Worm (Caenorhabditis elegans) whole organism, L4 larva: ENCODE results near the gene tag-343.

ENCODE experiments used
- fkh-10 ChIP-seq: fragments of 150-350 bp; optimal IDR thresholded peaks from 2 replicates; lab custom pipeline; 2014; ENCODE audit warnings: missing biosample characterization, missing genetic modification reagents, missing genetic modification characterization
- lin-15B ChIP-seq: fragments of 150-350 bp; sonication (generic microtip); optimal IDR thresholded peaks from 3 replicates; lab custom pipeline; 2014; ENCODE audit warnings: missing biosample characterization, missing genetic modification characterization
- lin-39 ChIP-seq: fragments of 150-350 bp; optimal IDR thresholded peaks from 2 replicates; lab custom pipeline; 2014; ENCODE audit warnings: missing biosample characterization, missing genetic modification reagents, missing genetic modification characterization
- mdl-1 ChIP-seq, 2 experiments: fragments of 150-350 bp in 1 of 2; sonication (generic microtip) in 1 of 2; optimal IDR thresholded peaks; 2 replicates each; lab custom pipeline; 2014 to 2017; ENCODE audit warnings: missing biosample characterization in 2 of 2, missing genetic modification characterization in 2 of 2
- mep-1 ChIP-seq: fragments of 150-350 bp; sonication (generic microtip); optimal IDR thresholded peaks from 3 replicates; lab custom pipeline; 2014; ENCODE audit warnings: missing biosample characterization, missing genetic modification characterization
- nhr-11 ChIP-seq: fragments of 150-350 bp; optimal IDR thresholded peaks from 2 replicates; lab custom pipeline; 2014; ENCODE audit warnings: missing biosample characterization, missing genetic modification characterization
- nhr-237 ChIP-seq: sonication (generic microtip); optimal IDR thresholded peaks from 2 replicates; lab custom pipeline; 2017; ENCODE audit warnings: missing biosample characterization, missing genetic modification characterization
- nhr-28 ChIP-seq: fragments of 150-350 bp; optimal IDR thresholded peaks from 2 replicates; lab custom pipeline; 2014; ENCODE audit warnings: missing biosample characterization, missing genetic modification characterization
- nhr-76 ChIP-seq: fragments of 150-350 bp; optimal IDR thresholded peaks from 2 replicates; lab custom pipeline; 2014; ENCODE audit warnings: missing biosample characterization, missing genetic modification characterization
- pha-4 ChIP-seq, 2 experiments: fragments of 150-350 bp in 1 of 2; fragments of 200-800 bp in 1 of 2; sonication (Bioruptor generic) in 1 of 2; IDR thresholded peaks in 1 of 2; optimal IDR thresholded peaks in 1 of 2; 2 replicates each; pipeline versions ENCODE4 v1.3.6 to Lab custom; 2014 to 2022; ENCODE audit warnings: missing genetic modification characterization in 2 of 2, missing genetic modification reagents in 2 of 2, missing biosample characterization in 1 of 2, missing compliant biosample characterization in 1 of 2
- skn-1 ChIP-seq: fragments of 150-350 bp; optimal IDR thresholded peaks from 2 replicates; lab custom pipeline; 2014; ENCODE audit warnings: missing biosample characterization, missing genetic modification characterization
- snpc-4 ChIP-seq: fragments of 150-350 bp; optimal IDR thresholded peaks from 2 replicates; lab custom pipeline; 2014; ENCODE audit warnings: missing biosample characterization, missing genetic modification characterization
- unc-62 ChIP-seq, 3 experiments: fragments of 150-350 bp in 1 of 3; sonication (generic microtip); optimal IDR thresholded peaks in 2 of 3; peaks in 1 of 3; 1 replicate in 1 of 3; 2 replicates in 2 of 3; lab custom pipeline; 2014 to 2017; ENCODE audit warnings: missing biosample characterization in 3 of 3, missing genetic modification characterization in 3 of 3, missing genetic modification reagents in 3 of 3, missing genotype in 1 of 3

- TF ChIP-seq pha-4 (GFP tag; IDR thresholded peaks at IDR 0.05; lab: Robert Waterston, UW): no peak
- TF ChIP-seq pha-4 (tag; optimal IDR thresholded peaks at IDR 0.05; lab: Kevin White, UChicago): no peak
- TF ChIP-seq lin-15B (tag; lab: Kevin White, UChicago): no peak
- TF ChIP-seq fkh-10 (GFP tag; lab: Kevin White, UChicago): no peak
- no peak for TF ChIP-seq skn-1
- no peak for TF ChIP-seq unc-62 (GFP tag; optimal IDR thresholded peaks at IDR 0.05 in 1 of 2; lab: Kevin White, UChicago)
- no peak for TF ChIP-seq unc-62 (tag; optimal IDR thresholded peaks at IDR 0.05; lab: Kevin White, UChicago)
- no peak for TF ChIP-seq lin-39 (tag; lab: Kevin White, UChicago)
- TF ChIP-seq mep-1 (tag; lab: Kevin White, UChicago): no peak
- no peak for TF ChIP-seq nhr-11 (tag; lab: Kevin White, UChicago)
- no peak for TF ChIP-seq nhr-28 (tag; lab: Kevin White, UChicago)
- no peak for TF ChIP-seq mdl-1 (tag; optimal IDR thresholded peaks at IDR 0.05; lab: Kevin White, UChicago)
- TF ChIP-seq nhr-237 (tag; lab: Kevin White, UChicago): no peak
- TF ChIP-seq snpc-4 (tag; lab: Kevin White, UChicago): no peak
- no peak for TF ChIP-seq nhr-76
These were observed 41.5 kb downstream of the tag-343 start, which contains the start of gene C06G1.1 for ce11 chrX:16633052-16633451.
